Fruit fly (Drosophila melanogaster): ENCODE data around the gene Gbs-70E.
A peak's percentile ranks its signal among the peaks of the same experiment; 100 is the strongest.

The Gbs-70E gene

DNA sequence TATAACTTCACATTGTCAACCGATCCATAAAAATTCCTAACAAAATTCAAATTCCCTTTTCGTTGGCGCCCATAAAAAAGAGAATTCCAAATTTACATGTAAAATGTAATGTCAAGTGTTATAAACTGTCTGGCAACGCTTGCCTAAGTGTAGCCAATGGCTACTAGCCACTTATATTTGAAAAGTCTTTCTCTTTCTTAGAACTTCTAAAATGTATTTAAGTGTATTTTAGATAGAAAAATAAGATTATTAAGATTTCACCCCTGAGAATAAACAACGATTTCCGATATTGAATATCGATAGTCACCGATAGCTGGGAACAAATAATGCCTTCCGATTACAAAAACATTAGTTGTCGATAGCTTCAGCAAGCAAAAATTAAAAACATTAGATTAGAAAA is 8.9 kb upstream of the Gbs-70E start, which contains the start of gene CG34039:
Gene CG34039, plus strand, starts transcription at position 342 of the 400 bp plus-strand sequence.
- TF ChIP-seq OdsH (GFP tag; optimal IDR thresholded peaks at IDR 0.05) = no peak
- no peak for TF ChIP-seq woc (GFP tag; optimal IDR thresholded peaks at IDR 0.05)
- TF ChIP-seq HLH106 (tag; optimal IDR thresholded peaks at IDR 0.05) = no peak
- no peak for TF ChIP-seq jim (GFP tag; optimal IDR thresholded peaks at IDR 0.05)
- no peak for TF ChIP-seq Vsx2 (GFP tag; optimal IDR thresholded peaks at IDR 0.05; ENCODE audit: partially characterized antibody)
- TF ChIP-seq usp (GFP tag; optimal IDR thresholded peaks at IDR 0.05) = no peak
- TF ChIP-seq br (GFP tag; optimal IDR thresholded peaks at IDR 0.05) = no peak
- peak; percentile 55 for TF ChIP-seq tai (GFP tag; optimal IDR thresholded peaks at IDR 0.05)
- TF ChIP-seq brk (GFP tag; optimal IDR thresholded peaks at IDR 0.05) = peak; percentile 60
- no peak for TF ChIP-seq Hr83 (GFP tag; optimal IDR thresholded peaks at IDR 0.05; ENCODE audit: poor library complexity, severe bottlenecking)
- no peak for TF ChIP-seq Dif (GFP tag; optimal IDR thresholded peaks at IDR 0.05; ENCODE audit: partially characterized antibody)
- TF ChIP-seq dl (GFP tag; optimal IDR thresholded peaks at IDR 0.05; ENCODE audit: insufficient read depth in 1 of 2, partially characterized antibody in 2 of 2) = no peak
- no peak for TF ChIP-seq CrebA (GFP tag; optimal IDR thresholded peaks at IDR 0.05; ENCODE audit: borderline replicate concordance)
- no peak for TF ChIP-seq foxo (GFP tag; optimal IDR thresholded peaks at IDR 0.05)
- no peak for TF ChIP-seq Rel (GFP tag; optimal IDR thresholded peaks at IDR 0.05)
- TF ChIP-seq Rel (tag; optimal IDR thresholded peaks at IDR 0.05) = peak; percentile 76
- TF ChIP-seq ey (GFP tag; optimal IDR thresholded peaks at IDR 0.05) = no peak
- TF ChIP-seq Hnf4 (GFP tag; optimal IDR thresholded peaks at IDR 0.05) = peak; percentile 21
- TF ChIP-seq psq (GFP tag; optimal IDR thresholded peaks at IDR 0.05) = no peak
- no peak for TF ChIP-seq GATAd (GFP tag; optimal IDR thresholded peaks at IDR 0.05)
- TF ChIP-seq fru (GFP tag; optimal IDR thresholded peaks at IDR 0.05) = no peak
- TF ChIP-seq sv (GFP tag; optimal IDR thresholded peaks at IDR 0.05) = no peak
- no peak for TF ChIP-seq rgr (GFP tag; optimal IDR thresholded peaks at IDR 0.05)
- peak; percentile 10 for TF ChIP-seq h (GFP tag; optimal IDR thresholded peaks at IDR 0.05)
- no peak for TF ChIP-seq sage (GFP tag; optimal IDR thresholded peaks at IDR 0.05)
- no peak for TF ChIP-seq Dfd (GFP tag; optimal IDR thresholded peaks at IDR 0.05)
- no peak for TF ChIP-seq lola (GFP tag; optimal IDR thresholded peaks at IDR 0.05)
- TF ChIP-seq CG9705 (GFP tag; optimal IDR thresholded peaks at IDR 0.05) = no peak
- no peak for TF ChIP-seq Hr78 (GFP tag; optimal IDR thresholded peaks at IDR 0.05)
- no peak for TF ChIP-seq pan (optimal IDR thresholded peaks at IDR 0.05)
- TF ChIP-seq Myc (optimal IDR thresholded peaks at IDR 0.05) = no peak
- no peak for TF ChIP-seq N (GFP tag; optimal IDR thresholded peaks at IDR 0.05)
- TF ChIP-seq dmrt93B (GFP tag; optimal IDR thresholded peaks at IDR 0.05) = no peak
- no peak for TF ChIP-seq Jra (GFP tag; optimal IDR thresholded peaks at IDR 0.05)
- no peak for TF ChIP-seq CG32264 (GFP tag; optimal IDR thresholded peaks at IDR 0.05)

- TF ChIP-seq brk (GFP tag; optimal IDR thresholded peaks at IDR 0.05) (no peak), dmrt93B (GFP tag; optimal IDR thresholded peaks at IDR 0.05) (no peak), psq (GFP tag; optimal IDR thresholded peaks at IDR 0.05) (no peak), dl (GFP tag; optimal IDR thresholded peaks at IDR 0.05; ENCODE audit: insufficient read depth in 1 of 2, partially characterized antibody in 2 of 2) (no peak), usp (GFP tag; optimal IDR thresholded peaks at IDR 0.05) (no peak), CrebA (GFP tag; optimal IDR thresholded peaks at IDR 0.05; ENCODE audit: borderline replicate concordance) (no peak), Sp1 (GFP tag; optimal IDR thresholded peaks at IDR 0.05) (no peak), fru (GFP tag; optimal IDR thresholded peaks at IDR 0.05) (no peak), foxo (GFP tag; optimal IDR thresholded peaks at IDR 0.05) (no peak), Dif (GFP tag; optimal IDR thresholded peaks at IDR 0.05; ENCODE audit: partially characterized antibody) (no peak), CG32264 (GFP tag; optimal IDR thresholded peaks at IDR 0.05) (no peak)
Observed at dm6 chr3L:14558947-14559509, 8.3 kb upstream of the Gbs-70E start.

dm6 chr3L:14558018-14558417 is 7.2 kb upstream of the Gbs-70E start:
- TF ChIP-seq Hr83 (GFP tag; optimal IDR thresholded peaks at IDR 0.05; ENCODE audit: poor library complexity, severe bottlenecking) = no peak
- TF ChIP-seq rgr (GFP tag; optimal IDR thresholded peaks at IDR 0.05) = no peak
- no peak for TF ChIP-seq Abd-B (GFP tag; optimal IDR thresholded peaks at IDR 0.05)
- no peak for TF ChIP-seq Jra (GFP tag; optimal IDR thresholded peaks at IDR 0.05)
- no peak for TF ChIP-seq Sp1 (GFP tag; optimal IDR thresholded peaks at IDR 0.05)
- TF ChIP-seq Dif (GFP tag; optimal IDR thresholded peaks at IDR 0.05; ENCODE audit: partially characterized antibody) = no peak

Measured in whole organism, wandering third instar larva.